Fruit fly (Drosophila melanogaster) whole organism, embryonic: ENCODE data around the gene Zw.

Experiments used
- Abd-B ChIP-seq: fragments of 200-800 bp; sonication (Bioruptor generic); optimal IDR thresholded peaks from 2 replicates; lab custom pipeline; 2018; ENCODE audit warnings: missing biosample characterization, mild to moderate bottlenecking, missing genetic modification characterization, moderate library complexity
- Aef1 ChIP-seq: fragments of 200-800 bp; sonication (Bioruptor generic); IDR thresholded peaks from 3 replicates; pipeline ENCODE4 v1.3.6; 2022; ENCODE audit warnings: missing biosample characterization, missing genetic modification characterization
- Atf3 ChIP-seq: fragments of 200-800 bp; sonication (Bioruptor generic); optimal IDR thresholded peaks from 3 replicates; lab custom pipeline; 2016; ENCODE audit warnings: missing biosample characterization, missing genetic modification characterization
- CG10462 ChIP-seq: fragments of 200-800 bp; sonication (Bioruptor generic); optimal IDR thresholded peaks from 2 replicates; lab custom pipeline; 2016; ENCODE audit warnings: missing biosample characterization, missing genetic modification characterization
- CG12155 ChIP-seq: fragments of 200-800 bp; sonication (Bioruptor generic); optimal IDR thresholded peaks from 3 replicates; lab custom pipeline; 2016; ENCODE audit warnings: missing biosample characterization, missing genetic modification characterization
- CG12219 ChIP-seq: fragments of 200-800 bp; sonication (Bioruptor generic); optimal IDR thresholded peaks from 3 replicates; lab custom pipeline; 2018; ENCODE audit warnings: missing biosample characterization, mild to moderate bottlenecking, missing genetic modification characterization
- CG13287 ChIP-seq: fragments of 200-800 bp; sonication (Bioruptor generic); IDR thresholded peaks from 2 replicates; pipeline ENCODE4 v1.3.6; 2022; ENCODE audit warnings: missing biosample characterization, missing genetic modification characterization; ENCODE audit not compliant: partially characterized antibody
- CG14710 ChIP-seq: fragments of 200-800 bp; sonication (Bioruptor generic); optimal IDR thresholded peaks from 3 replicates; lab custom pipeline; 2019; ENCODE audit warnings: missing biosample characterization, mild to moderate bottlenecking, missing genetic modification characterization, moderate library complexity
- CG18599 ChIP-seq: fragments of 200-800 bp; sonication (Bioruptor generic); optimal IDR thresholded peaks from 3 replicates; lab custom pipeline; 2017; ENCODE audit warnings: missing biosample characterization, missing genetic modification characterization, mild to moderate bottlenecking, moderate library complexity, missing genetic modification reagents
- CG2199 ChIP-seq: fragments of 200-800 bp; sonication (Bioruptor generic); IDR thresholded peaks from 3 replicates; pipeline ENCODE4 v1.3.6; 2022; ENCODE audit warnings: missing biosample characterization, missing genetic modification characterization
- CG2202 ChIP-seq: fragments of 200-800 bp; sonication (Bioruptor generic); optimal IDR thresholded peaks from 2 replicates; lab custom pipeline; 2018; ENCODE audit warnings: missing biosample characterization, mild to moderate bottlenecking, missing genetic modification characterization
- CG30431 ChIP-seq: fragments of 200-800 bp; sonication (Bioruptor generic); optimal IDR thresholded peaks from 2 replicates; lab custom pipeline; 2017; ENCODE audit warnings: missing biosample characterization, missing genetic modification characterization
- CG32772 ChIP-seq: fragments of 200-800 bp; sonication (Bioruptor generic); IDR thresholded peaks from 2 replicates; pipeline ENCODE4 v1.3.6; 2022; ENCODE audit warnings: missing biosample characterization, missing genetic modification characterization
- CG3281 ChIP-seq: fragments of 200-800 bp; sonication (Bioruptor generic); optimal IDR thresholded peaks from 3 replicates; lab custom pipeline; 2017; ENCODE audit warnings: missing biosample characterization, mild to moderate bottlenecking, missing genetic modification characterization
- CG6854 ChIP-seq: fragments of 200-800 bp; sonication (Bioruptor generic); optimal IDR thresholded peaks from 3 replicates; lab custom pipeline; 2017; ENCODE audit warnings: missing biosample characterization, mild to moderate bottlenecking, missing genetic modification characterization
- CG8478 ChIP-seq: fragments of >200 bp; optimal IDR thresholded peaks from 2 replicates; lab custom pipeline; 2018
- Dll ChIP-seq: fragments of 200-800 bp; sonication (Bioruptor generic); IDR thresholded peaks from 4 replicates; pipeline ENCODE4 v1.3.6; 2022; ENCODE audit warnings: missing biosample characterization, missing genetic modification characterization; ENCODE audit not compliant: partially characterized antibody
- Ets65A ChIP-seq: fragments of 200-800 bp; sonication (Bioruptor generic); peaks from one replicate; lab custom pipeline; 2016; ENCODE audit warnings: missing biosample characterization, missing genetic modification characterization
- HHEX ChIP-seq: fragments of 200-800 bp; sonication (Bioruptor generic); optimal IDR thresholded peaks from 3 replicates; lab custom pipeline; 2017; ENCODE audit warnings: missing biosample characterization, mild to moderate bottlenecking, missing genetic modification characterization, missing genetic modification reagents
- Hr39 ChIP-seq: fragments of >200 bp; optimal IDR thresholded peaks from 2 replicates; lab custom pipeline; 2017
- Max ChIP-seq: fragments of 200-800 bp; sonication (Bioruptor generic); optimal IDR thresholded peaks from 2 replicates; lab custom pipeline; 2016; ENCODE audit warnings: missing biosample characterization, mild to moderate bottlenecking, missing genetic modification characterization
- Mes4 ChIP-seq: fragments of 200-800 bp; sonication (Bioruptor generic); optimal IDR thresholded peaks from 2 replicates; lab custom pipeline; 2016; ENCODE audit warnings: missing biosample characterization, missing genetic modification characterization
- Optix ChIP-seq: fragments of 200-800 bp; sonication (Bioruptor generic); IDR thresholded peaks from 3 replicates; pipeline ENCODE4 v1.3.6; 2022; ENCODE audit warnings: missing biosample characterization, missing genetic modification characterization
- Side ChIP-seq: fragments of 200-800 bp; sonication (Bioruptor generic); optimal IDR thresholded peaks from 2 replicates; lab custom pipeline; 2016; ENCODE audit warnings: missing biosample characterization, missing genetic modification characterization
- Trl ChIP-seq, 3 experiments: fragments of >200 bp in 2 of 3; fragments of 200-800 bp in 1 of 3; sonication (Bioruptor generic) in 1 of 3; optimal IDR thresholded peaks; 2 replicates in 1 of 3; 3 replicates in 2 of 3; lab custom pipeline; 2016 to 2017; ENCODE audit warnings: missing biosample characterization in 1 of 3, missing genetic modification characterization in 1 of 3
- Usf ChIP-seq: fragments of 200-800 bp; sonication (Bioruptor generic); optimal IDR thresholded peaks from 2 replicates; lab custom pipeline; 2017; ENCODE audit warnings: missing genotype, missing biosample characterization, missing genetic modification characterization
- al ChIP-seq: fragments of 200-800 bp; sonication (Bioruptor generic); IDR thresholded peaks from 2 replicates; pipeline ENCODE4 v1.3.6; 2022; ENCODE audit warnings: missing biosample characterization, missing genetic modification characterization
- ara ChIP-seq: fragments of 200-800 bp; sonication (Bioruptor generic); IDR thresholded peaks from 2 replicates; pipeline ENCODE4 v1.3.6; 2022; ENCODE audit warnings: missing biosample characterization, missing genetic modification characterization
- br ChIP-seq: fragments of >200 bp; optimal IDR thresholded peaks from 2 replicates; lab custom pipeline; 2017
- caup ChIP-seq: fragments of 200-800 bp; sonication (Bioruptor generic); optimal IDR thresholded peaks from 3 replicates; lab custom pipeline; 2017; ENCODE audit warnings: missing biosample characterization, mild to moderate bottlenecking, missing genetic modification characterization, moderate library complexity; ENCODE audit not compliant: severe bottlenecking
- chm ChIP-seq: fragments of 200-800 bp; sonication (Bioruptor generic); IDR thresholded peaks from 2 replicates; pipeline ENCODE4 v1.3.6; 2022; ENCODE audit warnings: missing biosample characterization, missing genetic modification characterization
- crol ChIP-seq: fragments of 200-800 bp; sonication (Bioruptor generic); IDR thresholded peaks from 2 replicates; pipeline ENCODE4 v1.3.6; 2022; ENCODE audit warnings: missing biosample characterization, missing genetic modification characterization
- fru ChIP-seq: fragments of >200 bp; optimal IDR thresholded peaks from 2 replicates; lab custom pipeline; 2017
- grau ChIP-seq: fragments of 200-800 bp; optimal IDR thresholded peaks from 3 replicates; lab custom pipeline; 2019; ENCODE audit warnings: missing biosample characterization, mild to moderate bottlenecking, missing genetic modification characterization, moderate library complexity
- hbn ChIP-seq: fragments of 200-800 bp; sonication (Bioruptor generic); IDR thresholded peaks from 2 replicates; pipeline ENCODE4 v1.3.6; 2022; ENCODE audit warnings: missing biosample characterization, missing genetic modification characterization; ENCODE audit not compliant: partially characterized antibody
- jigr1 ChIP-seq: fragments of 200-800 bp; sonication (Bioruptor generic); IDR thresholded peaks from 3 replicates; pipeline ENCODE4 v1.3.6; 2022; ENCODE audit warnings: missing biosample characterization, missing genetic modification characterization
- kay ChIP-seq: fragments of 200-800 bp; sonication (Bioruptor generic); optimal IDR thresholded peaks from 2 replicates; lab custom pipeline; 2016; ENCODE audit warnings: missing biosample characterization, missing genetic modification characterization
- ken ChIP-seq: fragments of 200-800 bp; sonication (Bioruptor generic); IDR thresholded peaks from 3 replicates; pipeline ENCODE4 v1.3.6; 2022; ENCODE audit warnings: missing biosample characterization, missing genetic modification characterization
- luna ChIP-seq: fragments of 200-800 bp; sonication (Bioruptor generic); optimal IDR thresholded peaks from 2 replicates; lab custom pipeline; 2016; ENCODE audit warnings: missing biosample characterization, missing genetic modification characterization
- pb ChIP-seq: fragments of 200-800 bp; sonication (Bioruptor generic); optimal IDR thresholded peaks from 3 replicates; lab custom pipeline; 2016; ENCODE audit warnings: missing biosample characterization, missing genetic modification characterization
- pho ChIP-seq: fragments of 200-800 bp; sonication (Bioruptor generic); optimal IDR thresholded peaks from 2 replicates; lab custom pipeline; 2016; ENCODE audit warnings: missing biosample characterization, missing genetic modification characterization
- ranshi ChIP-seq: fragments of 200-800 bp; sonication (Bioruptor generic); IDR thresholded peaks from 2 replicates; pipeline ENCODE4 v1.3.6; 2022; ENCODE audit warnings: missing biosample characterization, missing genetic modification characterization
- row ChIP-seq: fragments of 200-800 bp; sonication (Bioruptor generic); IDR thresholded peaks from 3 replicates; pipeline ENCODE4 v1.3.6; 2022; ENCODE audit warnings: missing biosample characterization, missing genetic modification characterization
- seq ChIP-seq: fragments of 200-800 bp; sonication (Bioruptor generic); IDR thresholded peaks from 2 replicates; pipeline ENCODE4 v1.3.6; 2022; ENCODE audit warnings: missing biosample characterization, missing genetic modification characterization
- sug ChIP-seq: fragments of 200-800 bp; optimal IDR thresholded peaks from 2 replicates; lab custom pipeline; 2019; ENCODE audit warnings: missing biosample characterization, mild to moderate bottlenecking, missing genetic modification characterization, moderate library complexity
- trh ChIP-seq: fragments of 200-800 bp; sonication (Bioruptor generic); optimal IDR thresholded peaks from 2 replicates; lab custom pipeline; 2016; ENCODE audit warnings: missing biosample characterization, missing genetic modification characterization
- zfh1 ChIP-seq: fragments of 200-800 bp; sonication (Bioruptor generic); IDR thresholded peaks from 3 replicates; pipeline ENCODE4 v1.3.6; 2022; ENCODE audit warnings: missing biosample characterization, missing genetic modification characterization

The Zw gene

DNA sequence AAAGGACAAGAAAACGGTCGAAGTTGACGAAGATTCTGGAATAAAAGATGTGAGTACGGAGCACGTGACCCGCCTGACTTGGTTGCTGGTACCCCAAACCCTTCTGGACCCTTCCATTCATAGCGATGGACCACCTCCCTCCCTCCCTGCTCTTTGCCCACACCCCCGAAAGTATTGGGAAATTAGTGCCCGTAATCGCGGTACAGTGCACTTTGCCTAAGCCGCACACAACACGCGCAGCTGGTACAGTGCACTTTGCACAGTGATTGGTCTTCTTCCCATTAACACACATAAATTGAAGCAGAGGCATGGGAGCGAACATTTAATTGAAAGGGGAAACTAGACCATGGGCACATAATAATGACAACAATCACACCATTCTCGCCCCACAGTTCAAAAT lies 17.0 kb downstream of the Zw start:
- peak; percentile 75 for TF ChIP-seq crol (GFP tag; lab: Robert Waterston, UW)
- TF ChIP-seq fru (lab: Kevin White, UChicago): no peak
- TF ChIP-seq Side (GFP tag; lab: Kevin White, UChicago): no peak
- TF ChIP-seq Optix (GFP tag; lab: Robert Waterston, UW): 0 out of 3 replicates have a peak, but pooled peaks have one; percentile 27
- no peak for TF ChIP-seq HHEX
- TF ChIP-seq ranshi (GFP tag; lab: Robert Waterston, UW): peak; percentile 24; the same call in 1 of the 2 replicates
- no peak for TF ChIP-seq chm
- TF ChIP-seq CG10462 (GFP tag; lab: Kevin White, UChicago): no peak
- no peak for TF ChIP-seq CG8478 (lab: Kevin White, UChicago)
- TF ChIP-seq grau (tag; lab: Kevin White, UChicago): peak; percentile 86
- no peak for TF ChIP-seq pb
- TF ChIP-seq ara (GFP tag; lab: Robert Waterston, UW): 0 out of 2 replicates have a peak, but pooled peaks have one; percentile 37
- TF ChIP-seq row: peak; percentile 23; the same call in 1 of the 3 replicates

DNA sequence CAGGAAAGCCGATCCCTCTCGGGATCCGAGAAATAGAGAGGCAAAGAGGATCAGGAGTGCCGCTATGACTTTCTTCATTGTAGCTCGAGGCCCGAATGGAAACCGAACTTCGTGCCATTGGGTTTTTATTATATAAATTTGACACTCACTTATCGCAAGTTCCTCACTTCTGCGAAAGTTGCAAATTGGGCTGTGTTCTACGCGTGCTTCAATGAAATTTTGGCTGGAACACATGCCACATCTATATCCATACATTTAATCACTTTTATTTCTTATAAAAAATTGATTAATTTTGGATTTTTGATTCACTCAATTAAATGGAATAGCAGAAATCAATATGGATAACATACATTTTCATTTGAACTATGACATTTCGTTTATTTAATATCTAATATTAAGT lies 21.8 kb downstream of the Zw start, which contains the start of gene CG14227:
CG14227 (minus strand) TSS at position 101 of the 400 bp plus-strand sequence.
- TF ChIP-seq Usf (GFP tag; lab: Kevin White, UChicago) (no peak), Ets65A (GFP tag; lab: Kevin White, UChicago) (peak; percentile 83)

DNA sequence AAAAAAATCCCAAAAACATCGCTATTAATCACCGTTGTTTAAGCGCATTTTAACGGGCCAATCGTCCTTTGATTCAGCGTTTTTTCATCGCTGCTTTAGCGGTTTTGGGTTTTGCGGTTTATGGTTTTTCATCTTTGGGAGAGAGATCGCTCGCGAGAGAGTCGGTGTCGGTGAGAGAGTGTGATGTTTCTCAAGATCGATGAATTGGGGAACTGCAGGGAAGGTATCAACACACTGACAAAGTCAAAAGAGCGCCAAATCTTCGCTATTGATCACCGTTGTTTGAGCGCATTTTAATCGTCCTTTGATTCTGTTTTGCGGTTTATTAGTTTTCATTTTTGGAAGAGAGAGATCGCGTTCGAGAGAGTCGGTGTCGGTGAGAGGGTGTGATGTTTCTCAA lies 23.0 kb downstream of the Zw start:
- TF ChIP-seq Dll (GFP tag; lab: Robert Waterston, UW): 0 out of 4 replicates have a peak, but pooled peaks have one; percentile 19
- no peak for TF ChIP-seq CG6854 (GFP tag; lab: Kevin White, UChicago)
- TF ChIP-seq CG13287 (GFP tag; lab: Robert Waterston, UW): no peak
- TF ChIP-seq Trl (optimal IDR thresholded peaks at IDR 0.05; lab: Kevin White, UChicago): peak; percentile 61 to 66
- TF ChIP-seq Trl (GFP tag; optimal IDR thresholded peaks at IDR 0.05; lab: Kevin White, UChicago): no peak
- TF ChIP-seq al (GFP tag; lab: Robert Waterston, UW): no peak
- TF ChIP-seq pho (GFP tag; lab: Kevin White, UChicago): no peak
- TF ChIP-seq Atf3: no peak
- no peak for TF ChIP-seq Hr39 (lab: Kevin White, UChicago)
- no peak for TF ChIP-seq crol (GFP tag; lab: Robert Waterston, UW)
- TF ChIP-seq sug (tag; lab: Kevin White, UChicago): no peak
- no peak for TF ChIP-seq ken
- TF ChIP-seq Mes4 (GFP tag; lab: Kevin White, UChicago): no peak
- TF ChIP-seq, all 482 proteins: peak for 2

DNA sequence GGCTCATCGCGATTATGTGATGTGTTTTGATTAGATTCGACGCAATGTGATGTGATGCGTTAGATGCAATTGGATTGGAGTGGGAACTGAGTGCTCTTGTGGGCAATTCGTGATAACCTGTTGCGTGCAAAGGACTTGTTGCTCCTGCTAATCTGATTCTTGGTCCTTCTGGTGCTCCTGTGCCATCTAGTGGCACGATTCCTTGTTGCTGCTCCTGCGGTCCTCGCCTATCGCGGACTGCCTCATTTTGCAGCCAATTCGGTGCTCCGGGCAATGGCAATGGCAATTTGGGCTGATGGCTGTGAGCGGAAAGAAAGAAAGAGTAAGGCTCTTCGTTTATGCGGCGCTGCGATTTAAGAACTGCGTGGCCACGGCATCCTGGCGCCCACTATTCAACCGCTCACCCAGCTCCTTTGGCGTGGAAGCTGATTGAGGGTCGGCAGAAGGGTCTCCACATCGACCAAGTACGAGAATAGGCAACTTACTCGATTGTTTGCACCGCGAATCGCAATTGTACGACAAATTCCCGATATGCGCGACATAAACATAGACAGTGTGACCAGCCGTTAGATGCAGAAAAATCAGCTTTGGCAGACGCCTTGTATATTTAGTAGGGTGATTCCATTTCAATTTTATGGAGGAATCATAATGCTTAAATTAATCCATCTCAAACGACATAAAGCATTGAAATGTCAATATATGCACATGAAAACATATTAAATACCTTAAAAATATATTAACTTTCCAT lies 26.1 kb downstream of the Zw start, which contains the start of gene Mer:
Mer (minus strand) TSS at position 550 of the 748 bp plus-strand sequence.
- TF ChIP-seq zfh1 (peak; percentile 85), br (lab: Kevin White, UChicago) (no peak), CG3281 (GFP tag; lab: Kevin White, UChicago) (peak; percentile 90), CG14710 (tag; lab: Kevin White, UChicago) (peak; percentile 62), CG2199 (0 out of 3 replicates have a peak, but pooled peaks have one; percentile 53), Aef1 (GFP tag; lab: Robert Waterston, UW) (peak; percentile 77), luna (GFP tag; lab: Kevin White, UChicago) (peak; percentile 65), Max (peak; percentile 69), hbn (GFP tag; lab: Robert Waterston, UW) (no peak), CG30431 (GFP tag; lab: Kevin White, UChicago) (peak; percentile 67), CG2202 (tag; lab: Kevin White, UChicago) (peak; percentile 60), Abd-B (GFP tag; lab: Kevin White, UChicago) (peak; percentile 73), CG18599 (GFP tag; lab: Kevin White, UChicago) (peak; percentile 90), trh (GFP tag; lab: Kevin White, UChicago) (peak; percentile 37), seq (peak; percentile 85), jigr1 (GFP tag; lab: Robert Waterston, UW) (0 out of 3 replicates have a peak, but pooled peaks have one; percentile 37), CG12219 (GFP tag; lab: Kevin White, UChicago) (peak; percentile 86), Ets65A (GFP tag; lab: Kevin White, UChicago) (peak; percentile 97), caup (peak; percentile 89), CG32772 (GFP tag; lab: Robert Waterston, UW) (peak; percentile 68), CG12155 (GFP tag; lab: Kevin White, UChicago) (peak; percentile 73), kay (GFP tag; lab: Kevin White, UChicago) (peak; percentile 55)
